Worm (Caenorhabditis elegans) whole organism, L2 larva: ENCODE measurements around the gene col-98.

Source experiments
- ama-1 ChIP-seq: fragments of 150-350 bp; optimal IDR thresholded peaks from 2 replicates; lab custom pipeline; 2018; ENCODE audit warnings: inconsistent platforms
- lsy-2 ChIP-seq, 2 experiments: fragments of 150-350 bp in 1 of 2; sonication (generic microtip) in 1 of 2; optimal IDR thresholded peaks; 2 replicates each; lab custom pipeline; 2014 to 2017; ENCODE audit warnings: missing biosample characterization in 2 of 2, missing genetic modification characterization in 2 of 2
- sma-3 ChIP-seq: sonication (generic microtip); optimal IDR thresholded peaks from 2 replicates; lab custom pipeline; 2016; ENCODE audit warnings: missing genetic modification reagents, missing genetic modification characterization, missing compliant biosample characterization
- unc-62 ChIP-seq: fragments of 150-350 bp; optimal IDR thresholded peaks from 2 replicates; lab custom pipeline; 2014; ENCODE audit warnings: missing biosample characterization, missing genetic modification reagents, missing genetic modification characterization

ce11 chrIII:13064213-13065184 lies 45.7 kb downstream of the col-98 start:
- TF ChIP-seq sma-3 (GFP tag; lab: Kevin White, UChicago): no peak
- TF ChIP-seq unc-62: no peak
- TF ChIP-seq lsy-2 (tag; optimal IDR thresholded peaks at IDR 0.05; lab: Kevin White, UChicago): peak in 1 of 2 experiments; percentile 22
- TF ChIP-seq ama-1 (lab: Kevin White, UChicago): peak; percentile 13
